Fruit fly (Drosophila melanogaster) whole organism, wandering third instar larva: ENCODE results near the gene SIFaR.

Source experiments
- Abd-B ChIP-seq: fragments of >200 bp; optimal IDR thresholded peaks from 2 replicates; lab custom pipeline; 2017; ENCODE audit warnings: missing biosample characterization, missing genetic modification characterization
- CG32264 ChIP-seq: fragments of 200-800 bp; sonication (Bioruptor generic); optimal IDR thresholded peaks from 2 replicates; lab custom pipeline; 2016; ENCODE audit warnings: missing biosample characterization, missing genetic modification characterization
- CG9705 ChIP-seq: fragments of 200-800 bp; sonication (Bioruptor generic); optimal IDR thresholded peaks from 2 replicates; lab custom pipeline; 2018; ENCODE audit warnings: missing biosample characterization, mild to moderate bottlenecking, missing genetic modification characterization
- CrebA ChIP-seq: fragments of 200-800 bp; sonication (Bioruptor generic); optimal IDR thresholded peaks from 2 replicates; lab custom pipeline; 2016; ENCODE audit warnings: missing biosample characterization, mild to moderate bottlenecking, missing genetic modification characterization, borderline replicate concordance
- Dfd ChIP-seq: fragments of >200 bp; optimal IDR thresholded peaks from 2 replicates; lab custom pipeline; 2017; ENCODE audit warnings: missing biosample characterization, missing genetic modification characterization
- Dif ChIP-seq: fragments of 200-275, 200-300 bp; sonication (Bioruptor generic); optimal IDR thresholded peaks from 2 replicates; lab custom pipeline; 2018; ENCODE audit warnings: missing biosample characterization, missing genetic modification characterization; ENCODE audit not compliant: partially characterized antibody
- GATAd ChIP-seq: sonication (Bioruptor generic); optimal IDR thresholded peaks from 2 replicates; lab custom pipeline; 2016; ENCODE audit warnings: missing biosample characterization, missing genetic modification characterization
- HLH106 ChIP-seq: fragments of 200-800 bp; optimal IDR thresholded peaks from 3 replicates; lab custom pipeline; 2019; ENCODE audit warnings: missing biosample characterization, mild to moderate bottlenecking, missing genetic modification characterization, moderate library complexity
- Hnf4 ChIP-seq: fragments of 200-800 bp; sonication (Bioruptor generic); optimal IDR thresholded peaks from 2 replicates; lab custom pipeline; 2016; ENCODE audit warnings: missing biosample characterization, mild to moderate bottlenecking, missing genetic modification characterization
- Hr78 ChIP-seq: fragments of >200 bp; optimal IDR thresholded peaks from 2 replicates; lab custom pipeline; 2017; ENCODE audit warnings: missing biosample characterization, missing genetic modification characterization
- Hr83 ChIP-seq: fragments of 200-300 bp; sonication (Bioruptor generic); optimal IDR thresholded peaks from 2 replicates; lab custom pipeline; 2016; ENCODE audit warnings: missing biosample characterization, mild to moderate bottlenecking, missing genetic modification characterization, moderate library complexity; ENCODE audit not compliant: poor library complexity, severe bottlenecking
- Jra ChIP-seq: sonication (Bioruptor generic); optimal IDR thresholded peaks from 2 replicates; lab custom pipeline; 2016; ENCODE audit warnings: missing biosample characterization, missing genetic modification characterization
- Mio ChIP-seq: sonication (Bioruptor generic); optimal IDR thresholded peaks from 2 replicates; lab custom pipeline; 2016; ENCODE audit warnings: missing biosample characterization, missing genetic modification characterization
- Myc ChIP-seq: fragments of >200 bp; optimal IDR thresholded peaks from 2 replicates; lab custom pipeline; 2017
- N ChIP-seq: fragments of >200 bp; optimal IDR thresholded peaks from 2 replicates; lab custom pipeline; 2018; ENCODE audit warnings: missing biosample characterization, missing external identifiers, missing genetic modification characterization
- OdsH ChIP-seq: fragments of 200-800 bp; sonication (Bioruptor generic); optimal IDR thresholded peaks from 2 replicates; lab custom pipeline; 2016; ENCODE audit warnings: missing biosample characterization, mild to moderate bottlenecking, missing genetic modification characterization
- Rel ChIP-seq, 2 experiments: fragments of 200-800 bp; sonication (Bioruptor generic) in 1 of 2; optimal IDR thresholded peaks; 2 replicates in 1 of 2; 3 replicates in 1 of 2; lab custom pipeline; 2016 to 2019; ENCODE audit warnings: mild to moderate bottlenecking in 2 of 2, missing biosample characterization in 2 of 2, missing genetic modification characterization in 2 of 2, moderate library complexity in 1 of 2
- Sp1 ChIP-seq: fragments of 200-800 bp; sonication (Bioruptor generic); optimal IDR thresholded peaks from 3 replicates; lab custom pipeline; 2019; ENCODE audit warnings: missing biosample characterization, mild to moderate bottlenecking, missing genetic modification characterization, moderate library complexity
- Vsx2 ChIP-seq: fragments of 200-300, 225-300 bp; sonication (Bioruptor generic); optimal IDR thresholded peaks from 2 replicates; lab custom pipeline; 2018; ENCODE audit warnings: missing biosample characterization, missing genetic modification characterization; ENCODE audit not compliant: partially characterized antibody
- br ChIP-seq: fragments of 200-800 bp; sonication (Bioruptor generic); optimal IDR thresholded peaks from 2 replicates; lab custom pipeline; 2016; ENCODE audit warnings: missing biosample characterization, missing genetic modification characterization
- brk ChIP-seq: fragments of 200-800 bp; sonication (Bioruptor generic); optimal IDR thresholded peaks from 2 replicates; lab custom pipeline; 2016; ENCODE audit warnings: missing biosample characterization, mild to moderate bottlenecking, missing genetic modification characterization
- dl ChIP-seq, 2 experiments: fragments of 175-275, 200-275 bp in 1 of 2; fragments of 200-275 bp in 1 of 2; sonication (Bioruptor generic); optimal IDR thresholded peaks; lab custom pipeline; 2018; ENCODE audit warnings: mild to moderate bottlenecking in 2 of 2, missing biosample characterization in 2 of 2, missing genetic modification characterization in 2 of 2, moderate library complexity in 2 of 2; ENCODE audit not compliant: partially characterized antibody in 2 of 2, insufficient read depth in 1 of 2
- dmrt93B ChIP-seq: fragments of 200-800 bp; sonication (Bioruptor generic); optimal IDR thresholded peaks from 2 replicates; lab custom pipeline; 2018; ENCODE audit warnings: missing biosample characterization, mild to moderate bottlenecking, missing genetic modification characterization
- dsf ChIP-seq: sonication (Bioruptor generic); optimal IDR thresholded peaks from 2 replicates; lab custom pipeline; 2016; ENCODE audit warnings: missing biosample characterization, missing genetic modification characterization, borderline replicate concordance
- ey ChIP-seq: fragments of 200-800 bp; sonication (Bioruptor generic); optimal IDR thresholded peaks from 2 replicates; lab custom pipeline; 2016; ENCODE audit warnings: missing biosample characterization, missing genetic modification characterization
- foxo ChIP-seq, 2 experiments: fragments of 200-800 bp; sonication (Bioruptor generic); optimal IDR thresholded peaks; 2 replicates in 1 of 2; 3 replicates in 1 of 2; lab custom pipeline; 2016 to 2017; ENCODE audit warnings: missing biosample characterization in 2 of 2, missing genetic modification characterization in 2 of 2
- fru ChIP-seq: fragments of 200-800 bp; sonication (Bioruptor generic); optimal IDR thresholded peaks from 3 replicates; lab custom pipeline; 2016; ENCODE audit warnings: missing biosample characterization, mild to moderate bottlenecking, missing genetic modification characterization
- h ChIP-seq: fragments of 200-800 bp; sonication (Bioruptor generic); optimal IDR thresholded peaks from 3 replicates; lab custom pipeline; 2016; ENCODE audit warnings: missing biosample characterization, mild to moderate bottlenecking, missing genetic modification characterization
- jim ChIP-seq: fragments of 175-275, 200-325 bp; sonication (Bioruptor generic); optimal IDR thresholded peaks from 2 replicates; lab custom pipeline; 2016; ENCODE audit warnings: missing biosample characterization, mild to moderate bottlenecking, missing genetic modification characterization
- lola ChIP-seq: fragments of >200 bp; optimal IDR thresholded peaks from 2 replicates; lab custom pipeline; 2017; ENCODE audit warnings: missing biosample characterization, missing genetic modification characterization
- pan ChIP-seq: fragments of >200 bp; optimal IDR thresholded peaks from 2 replicates; lab custom pipeline; 2017
- psq ChIP-seq: fragments of 200-800 bp; sonication (Bioruptor generic); optimal IDR thresholded peaks from 3 replicates; lab custom pipeline; 2017; ENCODE audit warnings: missing biosample characterization, mild to moderate bottlenecking, missing genetic modification characterization, moderate library complexity
- rgr ChIP-seq: fragments of 200-800 bp; sonication (Bioruptor generic); optimal IDR thresholded peaks from 3 replicates; lab custom pipeline; 2016; ENCODE audit warnings: missing biosample characterization, mild to moderate bottlenecking, missing genetic modification characterization
- sage ChIP-seq: fragments of 200-800 bp; sonication (Bioruptor generic); optimal IDR thresholded peaks from 2 replicates; lab custom pipeline; 2016; ENCODE audit warnings: missing biosample characterization, mild to moderate bottlenecking, missing genetic modification characterization
- sv ChIP-seq: fragments of 200-800 bp; sonication (Bioruptor generic); optimal IDR thresholded peaks from 3 replicates; lab custom pipeline; 2016; ENCODE audit warnings: missing biosample characterization, missing genetic modification characterization
- tai ChIP-seq: sonication (Bioruptor generic); optimal IDR thresholded peaks from 2 replicates; lab custom pipeline; 2016; ENCODE audit warnings: missing biosample characterization, missing genetic modification characterization
- usp ChIP-seq: fragments of >200 bp; optimal IDR thresholded peaks from 2 replicates; lab custom pipeline; 2017; ENCODE audit warnings: missing biosample characterization, missing genetic modification characterization
- woc ChIP-seq: sonication (Bioruptor generic); optimal IDR thresholded peaks from 2 replicates; lab custom pipeline; 2016; ENCODE audit warnings: missing biosample characterization, mild to moderate bottlenecking, missing genetic modification characterization

Gene SIFaR

dm6 chr3R:21268873-21269272, 24.9 kb downstream of the SIFaR start, which contains the start of gene Rab1 (continued):
- TF ChIP-seq jim (no peak), rgr (GFP tag; lab: Kevin White, UChicago) (peak; percentile 81)

dm6 chr3R:21267972-21268512, 25.8 kb downstream of the SIFaR start:
- TF ChIP-seq fru (GFP tag; lab: Kevin White, UChicago), result no peak
- TF ChIP-seq dsf (GFP tag; lab: Kevin White, UChicago), result no peak
- no peak for TF ChIP-seq Rel (GFP tag; optimal IDR thresholded peaks at IDR 0.05; lab: Kevin White, UChicago)
- no peak for TF ChIP-seq Rel (tag; optimal IDR thresholded peaks at IDR 0.05; lab: Kevin White, UChicago)
- TF ChIP-seq Dif, result no peak
- no peak for TF ChIP-seq Dfd (GFP tag; lab: Kevin White, UChicago)
- TF ChIP-seq tai, result no peak
- TF ChIP-seq sv (GFP tag; lab: Kevin White, UChicago), result no peak
- no peak for TF ChIP-seq ey
- TF ChIP-seq, all 38 proteins: peak for 0

dm6 chr3R:21263177-21263576, 30.6 kb downstream of the SIFaR start:
- TF ChIP-seq rgr (GFP tag; lab: Kevin White, UChicago), result peak; percentile 25
- no peak for TF ChIP-seq dl (GFP tag; optimal IDR thresholded peaks at IDR 0.05; lab: Kevin White, UChicago; ENCODE audit: insufficient read depth in 1 of 2, partially characterized antibody in 2 of 2)
- peak; percentile 19 for TF ChIP-seq Hr83 (GFP tag; lab: Kevin White, UChicago)

- TF ChIP-seq Hr78 (GFP tag; lab: Kevin White, UChicago), result no peak
- TF ChIP-seq Dif, result no peak
- TF ChIP-seq Hnf4 (GFP tag; lab: Kevin White, UChicago), result no peak
- TF ChIP-seq fru (GFP tag; lab: Kevin White, UChicago), result no peak
- TF ChIP-seq OdsH (GFP tag; lab: Kevin White, UChicago), result peak; percentile 50
- TF ChIP-seq GATAd (GFP tag; lab: Kevin White, UChicago), result no peak
- TF ChIP-seq Mio (GFP tag; lab: Kevin White, UChicago), result no peak
- TF ChIP-seq dmrt93B (GFP tag; lab: Kevin White, UChicago), result no peak
- no peak for TF ChIP-seq ey
- TF ChIP-seq Myc (lab: Kevin White, UChicago), result no peak
- peak; percentile 8 for TF ChIP-seq Sp1 (GFP tag; lab: Kevin White, UChicago)
- no peak for TF ChIP-seq tai
- TF ChIP-seq usp (GFP tag; lab: Kevin White, UChicago), result no peak
- TF ChIP-seq Abd-B (GFP tag; lab: Kevin White, UChicago), result no peak
- no peak for TF ChIP-seq foxo (GFP tag; optimal IDR thresholded peaks at IDR 0.05; lab: Kevin White, UChicago)
- no peak for TF ChIP-seq pan
- no peak for TF ChIP-seq woc (GFP tag; lab: Kevin White, UChicago)
- TF ChIP-seq CG9705 (GFP tag; lab: Kevin White, UChicago), result no peak
- no peak for TF ChIP-seq CG32264
- TF ChIP-seq dsf (GFP tag; lab: Kevin White, UChicago), result no peak
- TF ChIP-seq CrebA (GFP tag; lab: Kevin White, UChicago), result no peak
- no peak for TF ChIP-seq N (GFP tag; lab: Kevin White, UChicago)
- no peak for TF ChIP-seq Dfd (GFP tag; lab: Kevin White, UChicago)
- TF ChIP-seq Vsx2 (GFP tag; lab: Kevin White, UChicago), result no peak
- no peak for TF ChIP-seq sv (GFP tag; lab: Kevin White, UChicago)
- no peak for TF ChIP-seq Jra (GFP tag; lab: Kevin White, UChicago)
- no peak for TF ChIP-seq br (GFP tag; lab: Kevin White, UChicago)
- no peak for TF ChIP-seq psq
- TF ChIP-seq sage (GFP tag; lab: Kevin White, UChicago), result no peak
- TF ChIP-seq HLH106 (tag; lab: Kevin White, UChicago), result no peak
- no peak for TF ChIP-seq Rel (GFP tag; optimal IDR thresholded peaks at IDR 0.05; lab: Kevin White, UChicago)
- TF ChIP-seq Rel (tag; optimal IDR thresholded peaks at IDR 0.05; lab: Kevin White, UChicago), result no peak
- TF ChIP-seq lola, result no peak
- TF ChIP-seq brk (GFP tag; lab: Kevin White, UChicago), result peak; percentile 7
- no peak for TF ChIP-seq jim
- TF ChIP-seq dl (GFP tag; optimal IDR thresholded peaks at IDR 0.05; lab: Kevin White, UChicago; ENCODE audit: insufficient read depth in 1 of 2, partially characterized antibody in 2 of 2), result no peak
- TF ChIP-seq h (GFP tag; lab: Kevin White, UChicago), result peak; percentile 76
- peak; percentile 73 for TF ChIP-seq rgr (GFP tag; lab: Kevin White, UChicago)
- TF ChIP-seq Hr83 (GFP tag; lab: Kevin White, UChicago), result peak; percentile 86
Observed at dm6 chr3R:21260795-21261194, 33.0 kb downstream of the SIFaR start.
